Worm (Caenorhabditis elegans) whole organism, late embryonic: ENCODE results near the gene clc-25.

Experiments
- ahr-1 ChIP-seq: sonication (generic microtip); optimal IDR thresholded peaks from 2 replicates; lab custom pipeline; 2016; ENCODE audit warnings: missing genetic modification characterization, missing compliant biosample characterization
- ceh-34 ChIP-seq: sonication (generic microtip); optimal IDR thresholded peaks from 2 replicates; lab custom pipeline; 2016; ENCODE audit warnings: mild to moderate bottlenecking, missing genetic modification characterization, missing compliant biosample characterization
- fkh-10 ChIP-seq: fragments of 150-350 bp; optimal IDR thresholded peaks from 2 replicates; lab custom pipeline; 2014; ENCODE audit warnings: missing biosample characterization, missing genetic modification reagents, missing genetic modification characterization
- nhr-232 ChIP-seq: sonication (generic microtip); optimal IDR thresholded peaks from 2 replicates; lab custom pipeline; 2016; ENCODE audit warnings: missing genetic modification characterization, missing compliant biosample characterization
- ztf-16 ChIP-seq: sonication (generic microtip); optimal IDR thresholded peaks from 2 replicates; lab custom pipeline; 2017; ENCODE audit warnings: missing genetic modification characterization, missing compliant biosample characterization

- TF ChIP-seq nhr-232 (no peak), ceh-34 (no peak), ahr-1 (tag; lab: Kevin White, UChicago) (no peak), ztf-16 (tag; lab: Kevin White, UChicago) (no peak), fkh-10 (GFP tag; lab: Kevin White, UChicago) (no peak)
These were observed 26.9 kb upstream of the clc-25 start, which contains the start of gene fbxo-11.2 for ce11 chrIII:1053067-1053466.
